Worm (Caenorhabditis elegans): ENCODE measurements around the gene B0336.12.

- no peak for TF ChIP-seq ahr-1 (tag; optimal IDR thresholded peaks at IDR 0.05)
- no peak for TF ChIP-seq dve-1 (tag; optimal IDR thresholded peaks at IDR 0.05)
- no peak for TF ChIP-seq nhr-232 (tag; optimal IDR thresholded peaks at IDR 0.05)
- no peak for TF ChIP-seq ceh-45 (GFP tag; IDR thresholded peaks at IDR 0.05)
- no peak for TF ChIP-seq nhr-11 (tag; optimal IDR thresholded peaks at IDR 0.05)
- TF ChIP-seq pag-3 (tag; optimal IDR thresholded peaks at IDR 0.05; ENCODE audit: borderline replicate concordance) = no peak
Measured at ce11 chrIII:5697266-5697665, 12.7 kb downstream of the B0336.12 start, which contains the start of gene B0336.7.
